Worm (Caenorhabditis elegans) whole organism, dauer: ENCODE results near the gene nhr-129.

Experiments
- unc-62 ChIP-seq: sonication (generic microtip); optimal IDR thresholded peaks from 2 replicates; lab custom pipeline; 2017; ENCODE audit warnings: missing biosample characterization, missing genetic modification reagents, missing genetic modification characterization

Gene nhr-129

ce11 chrV:13320676-13321075, 10.1 kb downstream of the nhr-129 start, which contains the start of gene srh-15:
srh-15 (plus strand) TSS chrV:13320976.
- no peak for TF ChIP-seq unc-62 (GFP tag; lab: Kevin White, UChicago)

- TF ChIP-seq unc-62 (GFP tag; lab: Kevin White, UChicago), result no peak
These were observed 12.8 kb downstream of the nhr-129 start, which contains the start of the genes col-161 and srh-18 for ce11 chrV:13317911-13318502. col-161 (minus strand) TSS chrV:13318011. srh-18 (plus strand) TSS chrV:13318452.

- no peak for TF ChIP-seq unc-62 (GFP tag; lab: Kevin White, UChicago)
These were observed 17.7 kb downstream of the nhr-129 start, which contains the start of gene C50B6.3 for ce11 chrV:13313045-13313623. C50B6.3 (plus strand) TSS chrV:13313573.

ce11 chrV:13312210-13312676, 18.6 kb downstream of the nhr-129 start, which contains the start of gene nasp-2:
nasp-2 (minus strand) TSS chrV:13312260.
- no peak for TF ChIP-seq unc-62 (GFP tag; lab: Kevin White, UChicago)

ce11 chrV:13309806-13310205, 21.0 kb downstream of the nhr-129 start:
- no peak for TF ChIP-seq unc-62 (GFP tag; lab: Kevin White, UChicago)

- no peak for TF ChIP-seq unc-62 (GFP tag; lab: Kevin White, UChicago)
These were observed 22.2 kb downstream of the nhr-129 start, which contains the start of gene C50B6.1 for ce11 chrV:13308616-13309015. C50B6.1 (plus strand) TSS chrV:13308916.

ce11 chrV:13304663-13305188, 26.1 kb downstream of the nhr-129 start, which contains the start of gene C26E1.2:
C26E1.2 (plus strand) TSS chrV:13305138.
- TF ChIP-seq unc-62 (GFP tag; lab: Kevin White, UChicago), result no peak

ce11 chrV:13301443-13301842, 29.4 kb downstream of the nhr-129 start, which contains the start of gene ceh-79:
ceh-79 (plus strand) TSS chrV:13301833.
- TF ChIP-seq unc-62 (GFP tag; lab: Kevin White, UChicago), result no peak

ce11 chrV:13300492-13300891, 30.3 kb downstream of the nhr-129 start:
- TF ChIP-seq unc-62 (GFP tag; lab: Kevin White, UChicago), result no peak

ce11 chrV:13299398-13299797, 31.4 kb downstream of the nhr-129 start:
- TF ChIP-seq unc-62 (GFP tag; lab: Kevin White, UChicago), result no peak

ce11 chrV:13298706-13299105, 32.1 kb downstream of the nhr-129 start:
- no peak for TF ChIP-seq unc-62 (GFP tag; lab: Kevin White, UChicago)

ce11 chrV:13297220-13297619, 33.6 kb downstream of the nhr-129 start, which contains the start of gene C26E1.1:
C26E1.1 (plus strand) TSS chrV:13297520.
- no peak for TF ChIP-seq unc-62 (GFP tag; lab: Kevin White, UChicago)

ce11 chrV:13295859-13296258, 35.0 kb downstream of the nhr-129 start, which contains the start of gene uig-1:
uig-1 (minus strand) TSS chrV:13295978.
- no peak for TF ChIP-seq unc-62 (GFP tag; lab: Kevin White, UChicago)

- no peak for TF ChIP-seq unc-62 (GFP tag; lab: Kevin White, UChicago)
These were observed 36.3 kb downstream of the nhr-129 start for ce11 chrV:13294507-13294906.

ce11 chrV:13288881-13289280, 41.9 kb downstream of the nhr-129 start:
- no peak for TF ChIP-seq unc-62 (GFP tag; lab: Kevin White, UChicago)

ce11 chrV:13286525-13286924, 44.3 kb downstream of the nhr-129 start:
- no peak for TF ChIP-seq unc-62 (GFP tag; lab: Kevin White, UChicago)
